Fruit fly (Drosophila melanogaster): Measurements from ENCODE around the gene CG8838.

CG8838 gene

DNA sequence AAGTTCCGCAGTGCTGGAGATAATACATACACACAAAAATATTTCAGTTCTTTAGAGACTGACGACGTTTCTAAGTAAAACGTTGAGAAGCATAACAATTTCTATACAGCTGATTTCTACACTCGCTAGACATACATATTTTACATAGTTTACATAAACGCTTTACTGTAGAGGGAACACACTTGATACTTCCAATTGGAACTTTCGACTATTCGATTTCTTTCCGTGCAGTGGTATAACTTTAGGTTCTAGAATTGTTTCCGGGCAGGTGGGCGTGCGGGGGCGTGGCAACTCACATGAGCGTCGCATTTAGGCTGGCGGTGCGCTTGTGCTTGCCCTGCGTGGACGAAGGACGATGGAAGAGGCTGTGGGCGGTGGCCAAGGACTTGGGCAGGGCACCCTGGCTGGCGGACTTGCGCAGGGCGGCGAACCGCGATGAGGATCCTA, 15.1 kb downstream of the CG8838 start (continued):
- no peak for TF ChIP-seq CG4730 (GFP tag; IDR thresholded peaks at IDR 0.05)
- no peak for TF ChIP-seq HLHmδ (GFP tag; optimal IDR thresholded peaks at IDR 0.05)
- TF ChIP-seq CG13123 (GFP tag; optimal IDR thresholded peaks at IDR 0.05) = no peak
- TF ChIP-seq so (GFP tag; IDR thresholded peaks at IDR 0.05) = no peak
- no peak for TF ChIP-seq Fer2 (tag; optimal IDR thresholded peaks at IDR 0.05)
- TF ChIP-seq gem (tag; optimal IDR thresholded peaks at IDR 0.05) = peak; percentile 41
- no peak for TF ChIP-seq Scr (GFP tag; IDR thresholded peaks at IDR 0.05; ENCODE audit: partially characterized antibody)
- no peak for TF ChIP-seq fd96Cb (tag; optimal IDR thresholded peaks at IDR 0.05)
- TF ChIP-seq mirr (GFP tag; optimal IDR thresholded peaks at IDR 0.05) = no peak
- no peak for TF ChIP-seq CG17912 (GFP tag; optimal IDR thresholded peaks at IDR 0.05)
- peak; percentile 3 for TF ChIP-seq CG13296 (GFP tag; optimal IDR thresholded peaks at IDR 0.05)
- no peak for TF ChIP-seq CG13287 (GFP tag; IDR thresholded peaks at IDR 0.05; ENCODE audit: partially characterized antibody)
- TF ChIP-seq Gsc (GFP tag; IDR thresholded peaks at IDR 0.05) = no peak
- TF ChIP-seq sisA (GFP tag; IDR thresholded peaks at IDR 0.05) = no peak
- TF ChIP-seq Pdp1 (GFP tag; optimal IDR thresholded peaks at IDR 0.05) = peak in 1 of 2 experiments; percentile 8
- no peak for TF ChIP-seq Chrac-16 (GFP tag; optimal IDR thresholded peaks at IDR 0.05)
- TF ChIP-seq nerfin-2 (GFP tag; IDR thresholded peaks at IDR 0.05; ENCODE audit: partially characterized antibody) = 0 out of 2 replicates have a peak, but pooled peaks have one; percentile 8
- 0 out of 2 replicates have a peak, but pooled peaks have one; percentile 10 for TF ChIP-seq Drgx (GFP tag; IDR thresholded peaks at IDR 0.05)
- no peak for TF ChIP-seq CG1832 (GFP tag; optimal IDR thresholded peaks at IDR 0.05)
- no peak for TF ChIP-seq CG8290 (GFP tag; optimal IDR thresholded peaks at IDR 0.05)
- peak in 1 of 2 experiments; percentile 35 for TF ChIP-seq CG8290 (tag; optimal IDR thresholded peaks at IDR 0.05)
- no peak for TF ChIP-seq CG3163 (GFP tag; optimal IDR thresholded peaks at IDR 0.05)
- no peak for TF ChIP-seq CG14965 (GFP tag; optimal IDR thresholded peaks at IDR 0.05; ENCODE audit: borderline replicate concordance)
- TF ChIP-seq Nf-YB (GFP tag; optimal IDR thresholded peaks at IDR 0.05) = no peak
- no peak for TF ChIP-seq pzg (GFP tag; optimal IDR thresholded peaks at IDR 0.05)
- TF ChIP-seq CG12299 (tag; optimal IDR thresholded peaks at IDR 0.05) = no peak
- no peak for TF ChIP-seq slp2 (GFP tag; optimal IDR thresholded peaks at IDR 0.05)
- no peak for TF ChIP-seq CG6683 (GFP tag; optimal IDR thresholded peaks at IDR 0.05)
- TF ChIP-seq ERR (GFP tag; optimal IDR thresholded peaks at IDR 0.05) = no peak
- peak; percentile 16 for TF ChIP-seq Sox102F (GFP tag; optimal IDR thresholded peaks at IDR 0.05)
- TF ChIP-seq Atf-2 (GFP tag; optimal IDR thresholded peaks at IDR 0.05) = no peak
- TF ChIP-seq nmo (GFP tag; optimal IDR thresholded peaks at IDR 0.05) = peak; percentile 16
- TF ChIP-seq CG7963 (GFP tag; IDR thresholded peaks at IDR 0.05; ENCODE audit: partially characterized antibody) = peak; percentile 42; the same call in 1 of the 3 replicates
- no peak for TF ChIP-seq CG13894 (tag; optimal IDR thresholded peaks at IDR 0.05)
- TF ChIP-seq btn (GFP tag; optimal IDR thresholded peaks at IDR 0.05) = peak; percentile 5
- no peak for TF ChIP-seq fd102C (GFP tag; optimal IDR thresholded peaks at IDR 0.05)
- no peak for TF ChIP-seq zfh2 (GFP tag; optimal IDR thresholded peaks at IDR 0.05)
- TF ChIP-seq ab (GFP tag; optimal IDR thresholded peaks at IDR 0.05) = no peak
- TF ChIP-seq tx (GFP tag; optimal IDR thresholded peaks at IDR 0.05) = no peak
- no peak for TF ChIP-seq D19B (GFP tag; optimal IDR thresholded peaks at IDR 0.05)
- no peak for TF ChIP-seq scrt (GFP tag; optimal IDR thresholded peaks at IDR 0.05)
- TF ChIP-seq CG2678 (tag; optimal IDR thresholded peaks at IDR 0.05) = peak; percentile 16
- TF ChIP-seq kni (GFP tag; optimal IDR thresholded peaks at IDR 0.05) = no peak
- TF ChIP-seq CTCF (GFP tag; optimal IDR thresholded peaks at IDR 0.05) = peak; percentile 29
- TF ChIP-seq PHDP (tag; optimal IDR thresholded peaks at IDR 0.05) = peak; percentile 7
- no peak for TF ChIP-seq kah (GFP tag; optimal IDR thresholded peaks at IDR 0.05)
- no peak for TF ChIP-seq CG11085 (GFP tag; IDR thresholded peaks at IDR 0.05)
- TF ChIP-seq tna (GFP tag; IDR thresholded peaks at IDR 0.05; ENCODE audit: partially characterized antibody) = no peak
- peak; percentile 65 for TF ChIP-seq CG3065 (GFP tag; optimal IDR thresholded peaks at IDR 0.05)
- peak; percentile 19 for TF ChIP-seq CG33213 (GFP tag; optimal IDR thresholded peaks at IDR 0.05)
- TF ChIP-seq Nf-YC (tag; optimal IDR thresholded peaks at IDR 0.05) = no peak

Measured in whole organism, embryonic.